In genomic region chr3R:19890340-19890998, dm6 we compare ENCODE assay signal across 1 fruit fly cellular context.
A peak's percentile ranks its signal among the peaks of the same experiment; 100 is the strongest.
TF ChIP-seq lines count a peak whose summit lies in the region.

TSS of gene CG4733 (plus strand) at chr3R:19890689.

TF ChIP-seq in whole organism, embryonic, 481 proteins besides CTCF, POLR2A, EP300 and RAD21 (continued from another document):
- TF ChIP-seq CG11695 (GFP tag; IDR thresholded peaks at IDR 0.05; lab: Robert Waterston, UW), result peak; percentile 46; the same call in 1 of the 3 replicates
- TF ChIP-seq CG6175 (GFP tag; IDR thresholded peaks at IDR 0.05; lab: Robert Waterston, UW), result peak; percentile 41; the same call in 1 of the 3 replicates
- TF ChIP-seq Drgx (GFP tag; IDR thresholded peaks at IDR 0.05; lab: Robert Waterston, UW), result peak; percentile 49
- TF ChIP-seq Ravus (GFP tag; IDR thresholded peaks at IDR 0.05; lab: Robert Waterston, UW), result no peak
- no peak for TF ChIP-seq CG14667 (GFP tag; IDR thresholded peaks at IDR 0.05; lab: Robert Waterston, UW)
- TF ChIP-seq Meics (GFP tag; optimal IDR thresholded peaks at IDR 0.05; lab: Kevin White, UChicago), result peak; percentile 27
- TF ChIP-seq lab (GFP tag; optimal IDR thresholded peaks at IDR 0.05; lab: Kevin White, UChicago), result no peak
- peak; percentile 79 for TF ChIP-seq CG12769 (tag; optimal IDR thresholded peaks at IDR 0.05; lab: Kevin White, UChicago)
- peak; percentile 25 for TF ChIP-seq CG10543 (GFP tag; optimal IDR thresholded peaks at IDR 0.05; lab: Kevin White, UChicago)
- peak; percentile 18 for TF ChIP-seq CG12391 (tag; optimal IDR thresholded peaks at IDR 0.05; lab: Kevin White, UChicago)
- peak; percentile 91 for TF ChIP-seq row (GFP tag; IDR thresholded peaks at IDR 0.05; lab: Robert Waterston, UW)
- TF ChIP-seq CG2678 (tag; optimal IDR thresholded peaks at IDR 0.05; lab: Kevin White, UChicago), result peak; percentile 46
- peak; percentile 57; the same call in 2 of the 3 replicates for TF ChIP-seq zen2 (GFP tag; IDR thresholded peaks at IDR 0.05; lab: Robert Waterston, UW; ENCODE audit: partially characterized antibody)
- TF ChIP-seq ssp (GFP tag; IDR thresholded peaks at IDR 0.05; lab: Robert Waterston, UW), result no peak
- no peak for TF ChIP-seq tio (GFP tag; optimal IDR thresholded peaks at IDR 0.05; lab: Kevin White, UChicago)
- TF ChIP-seq sr (GFP tag; IDR thresholded peaks at IDR 0.05; lab: Robert Waterston, UW), result peak; percentile 66; the same call in 1 of the 3 replicates
- TF ChIP-seq HLH4C (GFP tag; IDR thresholded peaks at IDR 0.05; lab: Robert Waterston, UW; ENCODE audit: partially characterized antibody), result no peak
- peak; percentile 44; the same call in 1 of the 2 replicates for TF ChIP-seq CG32532 (GFP tag; IDR thresholded peaks at IDR 0.05; lab: Robert Waterston, UW)
- no peak for TF ChIP-seq HLH3B (GFP tag; IDR thresholded peaks at IDR 0.05; lab: Robert Waterston, UW)
- peak; percentile 5 for TF ChIP-seq Nf-YB (GFP tag; optimal IDR thresholded peaks at IDR 0.05; lab: Kevin White, UChicago)
- peak; percentile 21 for TF ChIP-seq az2 (GFP tag; optimal IDR thresholded peaks at IDR 0.05; lab: Kevin White, UChicago)
- peak; percentile 10 for TF ChIP-seq CG7839 (tag; optimal IDR thresholded peaks at IDR 0.05; lab: Kevin White, UChicago)
- peak; percentile 12 for TF ChIP-seq Nf-YC (tag; optimal IDR thresholded peaks at IDR 0.05; lab: Kevin White, UChicago)
- TF ChIP-seq so (GFP tag; IDR thresholded peaks at IDR 0.05; lab: Robert Waterston, UW), result peak; percentile 71; the same call in 1 of the 3 replicates
- TF ChIP-seq CG9797 (GFP tag; optimal IDR thresholded peaks at IDR 0.05; lab: Kevin White, UChicago), result no peak
- no peak for TF ChIP-seq CG15601 (tag; optimal IDR thresholded peaks at IDR 0.05; lab: Kevin White, UChicago)
- peak; percentile 1 for TF ChIP-seq nmo (GFP tag; optimal IDR thresholded peaks at IDR 0.05; lab: Kevin White, UChicago)
- TF ChIP-seq CG18262 (tag; optimal IDR thresholded peaks at IDR 0.05; lab: Kevin White, UChicago), result peak; percentile 43
- 0 out of 2 replicates have a peak, but pooled peaks have one; percentile 7 for TF ChIP-seq ato (GFP tag; IDR thresholded peaks at IDR 0.05; lab: Robert Waterston, UW; ENCODE audit: partially characterized antibody)
- TF ChIP-seq Rx (GFP tag; IDR thresholded peaks at IDR 0.05; lab: Robert Waterston, UW), result no peak
- 0 out of 2 replicates have a peak, but pooled peaks have one; percentile 13 for TF ChIP-seq CG3847 (GFP tag; IDR thresholded peaks at IDR 0.05; lab: Robert Waterston, UW)
- TF ChIP-seq Ets65A (GFP tag; lab: Kevin White, UChicago), result peak; percentile 67
- TF ChIP-seq CG34224 (GFP tag; IDR thresholded peaks at IDR 0.05; lab: Robert Waterston, UW; ENCODE audit: partially characterized antibody), result 0 out of 3 replicates have a peak, but pooled peaks have one; percentile 15
- TF ChIP-seq Dref (GFP tag; IDR thresholded peaks at IDR 0.05; lab: Robert Waterston, UW), result no peak
- TF ChIP-seq CG9932 (GFP tag; IDR thresholded peaks at IDR 0.05; lab: Robert Waterston, UW), result 0 out of 2 replicates have a peak, but pooled peaks have one; percentile 11
- peak; percentile 24 for TF ChIP-seq CG11504 (tag; optimal IDR thresholded peaks at IDR 0.05; lab: Kevin White, UChicago)
- TF ChIP-seq Med (GFP tag; lab: Kevin White, UChicago), result peak; percentile 36
- peak in 1 of 3 experiments; percentile 40 for TF ChIP-seq lola (GFP tag; optimal IDR thresholded peaks at IDR 0.05; lab: Kevin White, UChicago)
- peak; percentile 19 for TF ChIP-seq Dek (tag; optimal IDR thresholded peaks at IDR 0.05; lab: Kevin White, UChicago)
- TF ChIP-seq NfI (GFP tag; optimal IDR thresholded peaks at IDR 0.05; lab: Kevin White, UChicago), result peak; percentile 8
- peak; percentile 10 for TF ChIP-seq PHDP (tag; optimal IDR thresholded peaks at IDR 0.05; lab: Kevin White, UChicago)
- TF ChIP-seq Adf1 (GFP tag; IDR thresholded peaks at IDR 0.05; lab: Robert Waterston, UW), result peak; percentile 74
- peak; percentile 30 for TF ChIP-seq HHEX (GFP tag; optimal IDR thresholded peaks at IDR 0.05; lab: Kevin White, UChicago)
- TF ChIP-seq caup (GFP tag; optimal IDR thresholded peaks at IDR 0.05; lab: Kevin White, UChicago; ENCODE audit: severe bottlenecking), result no peak
- TF ChIP-seq vnd (GFP tag; IDR thresholded peaks at IDR 0.05; lab: Robert Waterston, UW; ENCODE audit: partially characterized antibody), result no peak
- peak; percentile 45 for TF ChIP-seq HLHmδ (GFP tag; optimal IDR thresholded peaks at IDR 0.05; lab: Kevin White, UChicago)
- TF ChIP-seq ham (GFP tag; IDR thresholded peaks at IDR 0.05; lab: Robert Waterston, UW), result no peak
- TF ChIP-seq danr (GFP tag; IDR thresholded peaks at IDR 0.05; lab: Robert Waterston, UW), result no peak
- no peak for TF ChIP-seq ftz-f1 (GFP tag; optimal IDR thresholded peaks at IDR 0.05; lab: Kevin White, UChicago)
- TF ChIP-seq chinmo (GFP tag; IDR thresholded peaks at IDR 0.05; lab: Robert Waterston, UW; ENCODE audit: partially characterized antibody), result peak; percentile 96
- no peak for TF ChIP-seq pros (GFP tag; optimal IDR thresholded peaks at IDR 0.05; lab: Kevin White, UChicago)
- peak; percentile 57 for TF ChIP-seq sens (GFP tag; lab: Kevin White, UChicago)
- peak; percentile 60 for TF ChIP-seq Jarid2 (GFP tag; optimal IDR thresholded peaks at IDR 0.05; lab: Kevin White, UChicago)
- peak; percentile 97 for TF ChIP-seq Sry-β (GFP tag; optimal IDR thresholded peaks at IDR 0.05; lab: Kevin White, UChicago)
- no peak for TF ChIP-seq CG4282 (GFP tag; optimal IDR thresholded peaks at IDR 0.05; lab: Kevin White, UChicago)
- TF ChIP-seq CG12155 (GFP tag; optimal IDR thresholded peaks at IDR 0.05; lab: Kevin White, UChicago), result peak; percentile 3
- no peak for TF ChIP-seq zfh2 (GFP tag; optimal IDR thresholded peaks at IDR 0.05; lab: Kevin White, UChicago)
- peak; percentile 49 for TF ChIP-seq dmrt11E (tag; optimal IDR thresholded peaks at IDR 0.05; lab: Kevin White, UChicago)
- TF ChIP-seq CG7556 (GFP tag; optimal IDR thresholded peaks at IDR 0.05; lab: Kevin White, UChicago), result peak; percentile 18
- TF ChIP-seq CG7786 (GFP tag; optimal IDR thresholded peaks at IDR 0.05; lab: Kevin White, UChicago), result no peak
- TF ChIP-seq CG13287 (GFP tag; IDR thresholded peaks at IDR 0.05; lab: Robert Waterston, UW; ENCODE audit: partially characterized antibody), result peak; percentile 30
- peak; percentile 5 for TF ChIP-seq shn (GFP tag; optimal IDR thresholded peaks at IDR 0.05; lab: Kevin White, UChicago)
- peak; percentile 31 for TF ChIP-seq CG30403 (GFP tag; optimal IDR thresholded peaks at IDR 0.05; lab: Kevin White, UChicago)
- peak; percentile 31 for TF ChIP-seq CG12659 (GFP tag; optimal IDR thresholded peaks at IDR 0.05; lab: Kevin White, UChicago)
- TF ChIP-seq prd (optimal IDR thresholded peaks at IDR 0.05; lab: Kevin White, UChicago), result peak in 1 of 2 experiments; percentile 62
- no peak for TF ChIP-seq prd (GFP tag; IDR thresholded peaks at IDR 0.05; lab: Robert Waterston, UW)
- TF ChIP-seq z (GFP tag; IDR thresholded peaks at IDR 0.05; lab: Robert Waterston, UW), result peak; percentile 15; the same call in 1 of the 3 replicates
- TF ChIP-seq gfzf (GFP tag; optimal IDR thresholded peaks at IDR 0.05; lab: Kevin White, UChicago), result no peak
- peak; percentile 27; the same call in 1 of the 3 replicates for TF ChIP-seq CG6791 (GFP tag; IDR thresholded peaks at IDR 0.05; lab: Robert Waterston, UW; ENCODE audit: partially characterized antibody)
- no peak for TF ChIP-seq fd64A (GFP tag; optimal IDR thresholded peaks at IDR 0.05; lab: Kevin White, UChicago)
- TF ChIP-seq amos (GFP tag; IDR thresholded peaks at IDR 0.05; lab: Robert Waterston, UW; ENCODE audit: partially characterized antibody), result peak; percentile 22; the same call in 1 of the 2 replicates
- peak; percentile 44 for TF ChIP-seq CoRest (tag; optimal IDR thresholded peaks at IDR 0.05; lab: Kevin White, UChicago)
- TF ChIP-seq CG14710 (tag; optimal IDR thresholded peaks at IDR 0.05; lab: Kevin White, UChicago), result peak; percentile 8
- peak; percentile 14 for TF ChIP-seq CG15269 (tag; optimal IDR thresholded peaks at IDR 0.05; lab: Kevin White, UChicago)
- peak; percentile 58 for TF ChIP-seq sug (tag; optimal IDR thresholded peaks at IDR 0.05; lab: Kevin White, UChicago)
- TF ChIP-seq Trl (optimal IDR thresholded peaks at IDR 0.05; lab: Kevin White, UChicago), result peak in 1 of 2 experiments; percentile 49
- no peak for TF ChIP-seq Trl (GFP tag; optimal IDR thresholded peaks at IDR 0.05; lab: Kevin White, UChicago)
- peak; percentile 31 for TF ChIP-seq bcd (GFP tag; optimal IDR thresholded peaks at IDR 0.05; lab: Kevin White, UChicago)
- no peak for TF ChIP-seq CG33557 (GFP tag; optimal IDR thresholded peaks at IDR 0.05; lab: Kevin White, UChicago)
- peak; percentile 0 for TF ChIP-seq dmrt99B (tag; optimal IDR thresholded peaks at IDR 0.05; lab: Kevin White, UChicago)
- peak in 1 of 2 experiments; percentile 14 for TF ChIP-seq Hr51 (GFP tag; optimal IDR thresholded peaks at IDR 0.05; lab: Kevin White, UChicago)
- TF ChIP-seq corto (GFP tag; optimal IDR thresholded peaks at IDR 0.05; lab: Kevin White, UChicago), result no peak
- TF ChIP-seq twi (tag; optimal IDR thresholded peaks at IDR 0.05; lab: Kevin White, UChicago), result peak; percentile 2
- no peak for TF ChIP-seq bsh (GFP tag; optimal IDR thresholded peaks at IDR 0.05; lab: Kevin White, UChicago)
- peak; percentile 91 for TF ChIP-seq Deaf1 (tag; optimal IDR thresholded peaks at IDR 0.05; lab: Kevin White, UChicago)
- no peak for TF ChIP-seq slou (GFP tag; optimal IDR thresholded peaks at IDR 0.05; lab: Kevin White, UChicago)
- peak; percentile 43 for TF ChIP-seq gem (tag; optimal IDR thresholded peaks at IDR 0.05; lab: Kevin White, UChicago)
- TF ChIP-seq CG13775 (GFP tag; optimal IDR thresholded peaks at IDR 0.05; lab: Kevin White, UChicago), result peak; percentile 23
- peak; percentile 32 for TF ChIP-seq CG2120 (GFP tag; optimal IDR thresholded peaks at IDR 0.05; lab: Kevin White, UChicago)
- peak; percentile 1 for TF ChIP-seq Chrac-16 (GFP tag; optimal IDR thresholded peaks at IDR 0.05; lab: Kevin White, UChicago)
- TF ChIP-seq Atf3 (GFP tag; optimal IDR thresholded peaks at IDR 0.05; lab: Kevin White, UChicago), result no peak
- TF ChIP-seq Hr78 (GFP tag; optimal IDR thresholded peaks at IDR 0.05; lab: Kevin White, UChicago), result peak in 1 of 2 experiments; percentile 14
- 0 out of 4 replicates have a peak, but pooled peaks have one; percentile 32 for TF ChIP-seq Dll (GFP tag; IDR thresholded peaks at IDR 0.05; lab: Robert Waterston, UW; ENCODE audit: partially characterized antibody)
TF ChIP-seq in whole organism, embryonic: peak in this region for 73.
